Fruit fly (Drosophila melanogaster): ENCODE measurements around the gene CG42780.

The CG42780 gene

dm6 chrX:7291850-7292499, 40.0 kb downstream of the CG42780 start (continued):
- TF ChIP-seq CG13624 (GFP tag; optimal IDR thresholded peaks at IDR 0.05) (peak; percentile 32), wdn (GFP tag; IDR thresholded peaks at IDR 0.05) (no peak), CG11696 (GFP tag; IDR thresholded peaks at IDR 0.05) (no peak), BEAF-32 (GFP tag; optimal IDR thresholded peaks at IDR 0.05) (no peak), chn (GFP tag; optimal IDR thresholded peaks at IDR 0.05) (peak; percentile 70), hkb (optimal IDR thresholded peaks at IDR 0.05) (no peak), hkb (GFP tag; IDR thresholded peaks at IDR 0.05) (peak; percentile 69), sug (tag; optimal IDR thresholded peaks at IDR 0.05) (no peak), CG8765 (GFP tag; IDR thresholded peaks at IDR 0.05) (peak; percentile 72; the same call in 1 of the 2 replicates), Deaf1 (tag; optimal IDR thresholded peaks at IDR 0.05) (peak; percentile 11), kay (GFP tag; optimal IDR thresholded peaks at IDR 0.05) (peak; percentile 55), Max (GFP tag; optimal IDR thresholded peaks at IDR 0.05) (peak; percentile 78), CG12769 (tag; optimal IDR thresholded peaks at IDR 0.05) (no peak), stc (GFP tag; IDR thresholded peaks at IDR 0.05) (peak; percentile 51; the same call in 1 of the 2 replicates), CG18599 (GFP tag; optimal IDR thresholded peaks at IDR 0.05) (peak; percentile 48), HLH3B (GFP tag; IDR thresholded peaks at IDR 0.05) (peak; percentile 77), nerfin-1 (tag; optimal IDR thresholded peaks at IDR 0.05) (peak; percentile 83), aop (GFP tag; IDR thresholded peaks at IDR 0.05) (no peak), CG18011 (GFP tag; optimal IDR thresholded peaks at IDR 0.05) (no peak), cg (GFP tag; optimal IDR thresholded peaks at IDR 0.05) (no peak), Dip3 (GFP tag; optimal IDR thresholded peaks at IDR 0.05) (no peak), kni (GFP tag; optimal IDR thresholded peaks at IDR 0.05) (peak; percentile 68), CG4730 (GFP tag; IDR thresholded peaks at IDR 0.05) (peak; percentile 44), zfh2 (GFP tag; optimal IDR thresholded peaks at IDR 0.05) (no peak), HHEX (GFP tag; optimal IDR thresholded peaks at IDR 0.05) (peak; percentile 64), CG12219 (GFP tag; optimal IDR thresholded peaks at IDR 0.05) (peak; percentile 61), ems (GFP tag; optimal IDR thresholded peaks at IDR 0.05) (peak; percentile 54), oc (tag; optimal IDR thresholded peaks at IDR 0.05) (peak; percentile 65), CG6254 (GFP tag; optimal IDR thresholded peaks at IDR 0.05) (peak; percentile 81), CG10431 (GFP tag; optimal IDR thresholded peaks at IDR 0.05) (peak; percentile 62), gcm (GFP tag; optimal IDR thresholded peaks at IDR 0.05) (peak; percentile 89), cas (GFP tag; IDR thresholded peaks at IDR 0.05) (no peak), disco-r (GFP tag; optimal IDR thresholded peaks at IDR 0.05) (no peak), vfl (GFP tag; optimal IDR thresholded peaks at IDR 0.05) (no peak), CG42726 (GFP tag; IDR thresholded peaks at IDR 0.05; ENCODE audit: partially characterized antibody) (no peak), CG10274 (GFP tag; optimal IDR thresholded peaks at IDR 0.05) (no peak), ham (GFP tag; IDR thresholded peaks at IDR 0.05) (no peak), Usf (GFP tag; optimal IDR thresholded peaks at IDR 0.05) (peak; percentile 54), Dad (GFP tag; optimal IDR thresholded peaks at IDR 0.05) (peak; percentile 34), Hsf (GFP tag; optimal IDR thresholded peaks at IDR 0.05) (peak; percentile 66), CG17359 (tag; optimal IDR thresholded peaks at IDR 0.05) (peak; percentile 76), CG18476 (GFP tag; optimal IDR thresholded peaks at IDR 0.05) (peak; percentile 55), CG8281 (tag; optimal IDR thresholded peaks at IDR 0.05) (peak; percentile 44), Dek (tag; optimal IDR thresholded peaks at IDR 0.05) (no peak), CG5180 (GFP tag; optimal IDR thresholded peaks at IDR 0.05) (peak; percentile 59), Bteb2 (GFP tag; optimal IDR thresholded peaks at IDR 0.05) (peak; percentile 58), Eip74EF (GFP tag; optimal IDR thresholded peaks at IDR 0.05) (peak in 1 of 2 experiments; percentile 68), Rx (GFP tag; IDR thresholded peaks at IDR 0.05) (peak; percentile 48; the same call in 1 of the 2 replicates), seq (GFP tag; IDR thresholded peaks at IDR 0.05) (no peak), CG32532 (GFP tag; IDR thresholded peaks at IDR 0.05) (peak; percentile 25; the same call in 1 of the 2 replicates)
